Comparison of ENCODE assay signal across 3 fruit fly cellular contexts in genomic region chr2L:11072250-11072649, dm6.
A peak's percentile ranks its signal among the peaks of the same experiment; 100 is the strongest.
TF ChIP-seq lines count a peak whose summit lies in the region.

No protein-coding gene starts in this region.

TF ChIP-seq in whole organism, embryonic, 481 proteins besides CTCF, POLR2A, EP300 and RAD21 (continued from another document):
- TF ChIP-seq CG33213 (GFP tag; optimal IDR thresholded peaks at IDR 0.05; lab: Kevin White, UChicago) (no peak), corto (GFP tag; optimal IDR thresholded peaks at IDR 0.05; lab: Kevin White, UChicago) (peak; percentile 70), CG8924 (tag; optimal IDR thresholded peaks at IDR 0.05; lab: Kevin White, UChicago) (no peak), nom (GFP tag; optimal IDR thresholded peaks at IDR 0.05; lab: Kevin White, UChicago) (peak; percentile 56), CG3838 (GFP tag; optimal IDR thresholded peaks at IDR 0.05; lab: Kevin White, UChicago) (no peak), lbe (GFP tag; optimal IDR thresholded peaks at IDR 0.05; lab: Kevin White, UChicago) (peak; percentile 47), CG2875 (GFP tag; optimal IDR thresholded peaks at IDR 0.05; lab: Kevin White, UChicago) (no peak), MBD-R2 (GFP tag; IDR thresholded peaks at IDR 0.05; lab: Robert Waterston, UW) (no peak), kah (GFP tag; optimal IDR thresholded peaks at IDR 0.05; lab: Kevin White, UChicago) (no peak), CG12769 (tag; optimal IDR thresholded peaks at IDR 0.05; lab: Kevin White, UChicago) (no peak)

TF ChIP-seq in whole organism, prepupa, 60 proteins besides CTCF, POLR2A, EP300 and RAD21 (continued from another document):
- peak; percentile 28 for TF ChIP-seq CG8319 (GFP tag; optimal IDR thresholded peaks at IDR 0.05; lab: Kevin White, UChicago)
- peak; percentile 17 to 60 for TF ChIP-seq salr (GFP tag; optimal IDR thresholded peaks at IDR 0.05; lab: Kevin White, UChicago)
- no peak for TF ChIP-seq fd85E (GFP tag; optimal IDR thresholded peaks at IDR 0.05; lab: Kevin White, UChicago)
- no peak for TF ChIP-seq Gug (GFP tag; IDR thresholded peaks at IDR 0.05; lab: Robert Waterston, UW)
- TF ChIP-seq Blimp-1 (GFP tag; optimal IDR thresholded peaks at IDR 0.05; lab: Kevin White, UChicago), result no peak
- TF ChIP-seq svp (GFP tag; lab: Kevin White, UChicago), result peak; percentile 84
- TF ChIP-seq Eip75B (GFP tag; optimal IDR thresholded peaks at IDR 0.05; lab: Kevin White, UChicago), result peak; percentile 75
- peak; percentile 46 for TF ChIP-seq CG8632 (GFP tag; optimal IDR thresholded peaks at IDR 0.05; lab: Kevin White, UChicago)
- TF ChIP-seq topi (GFP tag; optimal IDR thresholded peaks at IDR 0.05; lab: Kevin White, UChicago), result peak; percentile 84
- peak; percentile 82 for TF ChIP-seq CG31627 (GFP tag; optimal IDR thresholded peaks at IDR 0.05; lab: Kevin White, UChicago)
- TF ChIP-seq Smox (GFP tag; optimal IDR thresholded peaks at IDR 0.05; lab: Kevin White, UChicago), result peak; percentile 76
- TF ChIP-seq Met (GFP tag; optimal IDR thresholded peaks at IDR 0.05; lab: Kevin White, UChicago), result peak; percentile 82
- peak; percentile 72 for TF ChIP-seq CG6792 (GFP tag; optimal IDR thresholded peaks at IDR 0.05; lab: Kevin White, UChicago)
- TF ChIP-seq CG1621 (tag; optimal IDR thresholded peaks at IDR 0.05; lab: Kevin White, UChicago), result peak; percentile 65
- TF ChIP-seq Hr38 (GFP tag; optimal IDR thresholded peaks at IDR 0.05; lab: Kevin White, UChicago), result no peak
- TF ChIP-seq fd59A (GFP tag; optimal IDR thresholded peaks at IDR 0.05; lab: Kevin White, UChicago), result peak; percentile 69
- TF ChIP-seq CG6808 (GFP tag; optimal IDR thresholded peaks at IDR 0.05; lab: Kevin White, UChicago), result peak; percentile 81
- TF ChIP-seq CG34406 (GFP tag; optimal IDR thresholded peaks at IDR 0.05; lab: Kevin White, UChicago), result peak; percentile 41
- no peak for TF ChIP-seq CG11902 (GFP tag; optimal IDR thresholded peaks at IDR 0.05; lab: Kevin White, UChicago)
- peak; percentile 8 for TF ChIP-seq CG6276 (GFP tag; optimal IDR thresholded peaks at IDR 0.05; lab: Kevin White, UChicago)
- peak; percentile 81 for TF ChIP-seq CG6163 (GFP tag; IDR thresholded peaks at IDR 0.05; lab: Robert Waterston, UW)
- TF ChIP-seq CG15336 (GFP tag; IDR thresholded peaks at IDR 0.05; lab: Robert Waterston, UW), result no peak
- TF ChIP-seq OdsH (GFP tag; optimal IDR thresholded peaks at IDR 0.05; lab: Kevin White, UChicago), result peak; percentile 65
- TF ChIP-seq ss (GFP tag; optimal IDR thresholded peaks at IDR 0.05; lab: Kevin White, UChicago), result peak; percentile 68 to 74
- peak; percentile 23 for TF ChIP-seq Eip93F (GFP tag; optimal IDR thresholded peaks at IDR 0.05; lab: Kevin White, UChicago)
- TF ChIP-seq dsx (GFP tag; optimal IDR thresholded peaks at IDR 0.05; lab: Kevin White, UChicago; ENCODE audit: poor library complexity, severe bottlenecking), result peak; percentile 74
- TF ChIP-seq acj6 (GFP tag; optimal IDR thresholded peaks at IDR 0.05; lab: Kevin White, UChicago), result peak; percentile 68
- TF ChIP-seq Ets21C (GFP tag; optimal IDR thresholded peaks at IDR 0.05; lab: Kevin White, UChicago), result peak; percentile 68
- TF ChIP-seq Lpt (GFP tag; optimal IDR thresholded peaks at IDR 0.05; lab: Kevin White, UChicago), result no peak
- peak; percentile 53 for TF ChIP-seq CG32006 (GFP tag; optimal IDR thresholded peaks at IDR 0.05; lab: Kevin White, UChicago)
- TF ChIP-seq Sox14 (GFP tag; optimal IDR thresholded peaks at IDR 0.05; lab: Kevin White, UChicago), result peak; percentile 85
- TF ChIP-seq Ets96B (tag; optimal IDR thresholded peaks at IDR 0.05; lab: Kevin White, UChicago), result peak; percentile 77
- TF ChIP-seq CG11294 (GFP tag; IDR thresholded peaks at IDR 0.05; lab: Robert Waterston, UW), result no peak
- peak; percentile 47 for TF ChIP-seq Hr4 (GFP tag; optimal IDR thresholded peaks at IDR 0.05; lab: Kevin White, UChicago)
- TF ChIP-seq Sox15 (GFP tag; optimal IDR thresholded peaks at IDR 0.05; lab: Kevin White, UChicago), result peak; percentile 29
- no peak for TF ChIP-seq dac (GFP tag; optimal IDR thresholded peaks at IDR 0.05; lab: Kevin White, UChicago)
- peak; percentile 79 for TF ChIP-seq lz (GFP tag; optimal IDR thresholded peaks at IDR 0.05; lab: Kevin White, UChicago)
- peak; percentile 64; the same call in 2 of the 3 replicates for TF ChIP-seq CG8119 (GFP tag; IDR thresholded peaks at IDR 0.05; lab: Robert Waterston, UW)
TF ChIP-seq in whole organism, prepupa: peak in this region for 46.

TF ChIP-seq in whole organism, wandering third instar larva, 38 proteins besides CTCF, POLR2A, EP300 and RAD21 (continued from another document):
- no peak for TF ChIP-seq dl (GFP tag; optimal IDR thresholded peaks at IDR 0.05; lab: Kevin White, UChicago; ENCODE audit: insufficient read depth in 1 of 2, partially characterized antibody in 2 of 2)
- TF ChIP-seq sv (GFP tag; optimal IDR thresholded peaks at IDR 0.05; lab: Kevin White, UChicago), result no peak
- peak; percentile 79 for TF ChIP-seq fru (GFP tag; optimal IDR thresholded peaks at IDR 0.05; lab: Kevin White, UChicago)
- TF ChIP-seq GATAd (GFP tag; optimal IDR thresholded peaks at IDR 0.05; lab: Kevin White, UChicago), result no peak
- no peak for TF ChIP-seq Dfd (GFP tag; optimal IDR thresholded peaks at IDR 0.05; lab: Kevin White, UChicago)
- no peak for TF ChIP-seq Abd-B (GFP tag; optimal IDR thresholded peaks at IDR 0.05; lab: Kevin White, UChicago)
- no peak for TF ChIP-seq pan (optimal IDR thresholded peaks at IDR 0.05; lab: Kevin White, UChicago)
